Worm (Caenorhabditis elegans) whole organism, late embryonic: ENCODE results near the gene F55B11.5.

Experiments
- ama-1 ChIP-seq: fragments of 150-350 bp; optimal IDR thresholded peaks from 2 replicates; lab custom pipeline; 2014
- ceh-22 ChIP-seq: sonication (generic microtip); optimal IDR thresholded peaks from 2 replicates; lab custom pipeline; 2017; ENCODE audit warnings: missing biosample characterization, missing genetic modification characterization
- dve-1 ChIP-seq: sonication (generic microtip); optimal IDR thresholded peaks from 2 replicates; lab custom pipeline; 2017; ENCODE audit warnings: antibody characterized with exemption, mild to moderate bottlenecking, missing genetic modification characterization, missing compliant biosample characterization
- nhr-11 ChIP-seq: fragments of 150-350 bp; optimal IDR thresholded peaks from 2 replicates; lab custom pipeline; 2014; ENCODE audit warnings: missing biosample characterization, missing genetic modification characterization
- odd-2 ChIP-seq: sonication (generic microtip); optimal IDR thresholded peaks from 2 replicates; lab custom pipeline; 2017; ENCODE audit warnings: antibody characterized with exemption, mild to moderate bottlenecking, missing genetic modification characterization, missing compliant biosample characterization
- pqm-1 ChIP-seq: sonication (generic microtip); optimal IDR thresholded peaks from 2 replicates; lab custom pipeline; 2016; ENCODE audit warnings: missing genetic modification characterization, missing compliant biosample characterization
- ref-2 ChIP-seq: sonication (generic microtip); optimal IDR thresholded peaks from 2 replicates; lab custom pipeline; 2016; ENCODE audit warnings: missing genetic modification characterization, missing compliant biosample characterization

ce11 chrIV:14464065-14464567 lies 36.6 kb downstream of the F55B11.5 start, which contains the start of gene dld-1:
- no peak for TF ChIP-seq nhr-11 (tag; lab: Kevin White, UChicago)
- TF ChIP-seq ref-2 (tag; lab: Kevin White, UChicago), result no peak
- TF ChIP-seq pqm-1 (tag; lab: Kevin White, UChicago), result no peak
- no peak for TF ChIP-seq ceh-22 (tag; lab: Kevin White, UChicago)
- TF ChIP-seq odd-2 (tag; lab: Kevin White, UChicago), result no peak
- no peak for TF ChIP-seq ama-1 (lab: Kevin White, UChicago)
- peak; percentile 86 for TF ChIP-seq dve-1 (tag; lab: Kevin White, UChicago)
